Fruit fly (Drosophila melanogaster) S2 (cell line): ENCODE results near the gene mRpL15.

ENCODE experiments used
- CG8478 ChIP-seq: fragments of >200 bp; optimal IDR thresholded peaks from 2 replicates; lab custom pipeline; 2018
- CTCF ChIP-seq, 2 experiments: fragments of >200 bp; optimal IDR thresholded peaks; 2 replicates each; lab custom pipeline; 2018

- TF ChIP-seq CG8478 (lab: Kevin White, UChicago) (no peak), CTCF (optimal IDR thresholded peaks at IDR 0.05; lab: Kevin White, UChicago) (no peak)
Measured at dm6 chr3L:20388983-20389382, 47.0 kb downstream of the mRpL15 start.
